Worm (Caenorhabditis elegans): ENCODE results near the gene F59A1.13.

- TF ChIP-seq egl-27 (tag; optimal IDR thresholded peaks at IDR 0.05) = no peak
- TF ChIP-seq elt-1 (tag; optimal IDR thresholded peaks at IDR 0.05) = no peak
- no peak for TF ChIP-seq eor-1 (tag; optimal IDR thresholded peaks at IDR 0.05)
- TF ChIP-seq nhr-76 (tag; optimal IDR thresholded peaks at IDR 0.05) = no peak
- TF ChIP-seq nhr-77 (tag; optimal IDR thresholded peaks at IDR 0.05) = no peak
- TF ChIP-seq unc-62 (GFP tag; optimal IDR thresholded peaks at IDR 0.05) = no peak
These were observed 4.0 kb downstream of the F59A1.13 start, which contains the start of gene F59A1.18 for ce11 chrV:17686852-17687251.

All from whole organism, L3 larva.